Fruit fly (Drosophila melanogaster) whole organism, embryonic: ENCODE data around the gene numb.

Source experiments
- ATbp ChIP-seq: fragments of 200-800 bp; sonication (Bioruptor generic); optimal IDR thresholded peaks from 2 replicates; lab custom pipeline; 2017; ENCODE audit warnings: missing biosample characterization, mild to moderate bottlenecking, missing genetic modification characterization, missing genetic modification reagents
- Bgb ChIP-seq: fragments of 200-800 bp; sonication (Bioruptor generic); IDR thresholded peaks from 2 replicates; pipeline ENCODE4 v1.3.6; 2022; ENCODE audit warnings: missing biosample characterization, missing genetic modification characterization; ENCODE audit not compliant: partially characterized antibody
- CG10321 ChIP-seq: fragments of 200-800 bp; sonication (Bioruptor generic); IDR thresholded peaks from 2 replicates; pipeline ENCODE4 v1.3.6; 2022; ENCODE audit warnings: missing biosample characterization, missing genetic modification characterization
- CG10366 ChIP-seq: fragments of 200-800 bp; sonication (Bioruptor generic); IDR thresholded peaks from 2 replicates; pipeline ENCODE4 v1.3.6; 2022; ENCODE audit warnings: missing biosample characterization, missing genetic modification characterization
- CG10654 ChIP-seq: fragments of 200-800 bp; sonication (Bioruptor generic); optimal IDR thresholded peaks from 2 replicates; lab custom pipeline; 2016; ENCODE audit warnings: missing biosample characterization, missing genetic modification characterization
- CG11247 ChIP-seq: fragments of 200-800 bp; sonication (Bioruptor generic); IDR thresholded peaks from 2 replicates; pipeline ENCODE4 v1.3.6; 2022; ENCODE audit warnings: missing biosample characterization, missing genetic modification characterization
- CG12104 ChIP-seq: fragments of 200-800 bp; sonication (Bioruptor generic); optimal IDR thresholded peaks from 3 replicates; lab custom pipeline; 2016; ENCODE audit warnings: missing biosample characterization, missing genetic modification characterization
- CG15479 ChIP-seq: fragments of 200-800 bp; sonication (Bioruptor generic); optimal IDR thresholded peaks from 3 replicates; lab custom pipeline; 2019; ENCODE audit warnings: missing biosample characterization, mild to moderate bottlenecking, missing genetic modification characterization, moderate library complexity
- CG16813 ChIP-seq: fragments of 200-800 bp; sonication (Bioruptor generic); IDR thresholded peaks from 3 replicates; pipeline ENCODE4 v1.3.6; 2022; ENCODE audit warnings: missing biosample characterization, missing genetic modification characterization; ENCODE audit not compliant: partially characterized antibody
- CG17186 ChIP-seq: fragments of 200-800 bp; sonication (Bioruptor generic); optimal IDR thresholded peaks from 3 replicates; lab custom pipeline; 2017; ENCODE audit warnings: missing biosample characterization, missing genetic modification reagents, missing genetic modification characterization
- CG18476 ChIP-seq: fragments of 200-800 bp; sonication (Bioruptor generic); optimal IDR thresholded peaks from 2 replicates; lab custom pipeline; 2016; ENCODE audit warnings: missing biosample characterization, mild to moderate bottlenecking, missing genetic modification characterization
- CG18599 ChIP-seq: fragments of 200-800 bp; sonication (Bioruptor generic); optimal IDR thresholded peaks from 3 replicates; lab custom pipeline; 2017; ENCODE audit warnings: missing biosample characterization, missing genetic modification characterization, mild to moderate bottlenecking, moderate library complexity, missing genetic modification reagents
- CG18764 ChIP-seq: fragments of 200-800 bp; sonication (Bioruptor generic); optimal IDR thresholded peaks from 3 replicates; lab custom pipeline; 2016; ENCODE audit warnings: missing biosample characterization, missing genetic modification characterization
- CG2202 ChIP-seq: fragments of 200-800 bp; sonication (Bioruptor generic); optimal IDR thresholded peaks from 2 replicates; lab custom pipeline; 2018; ENCODE audit warnings: missing biosample characterization, mild to moderate bottlenecking, missing genetic modification characterization
- CG3407 ChIP-seq: fragments of 200-800 bp; sonication (Bioruptor generic); optimal IDR thresholded peaks from 2 replicates; lab custom pipeline; 2018; ENCODE audit warnings: missing biosample characterization, mild to moderate bottlenecking, missing genetic modification characterization
- CG34422 ChIP-seq: fragments of 200-800 bp; sonication (Bioruptor generic); IDR thresholded peaks from 3 replicates; pipeline ENCODE4 v1.3.6; 2022; ENCODE audit warnings: missing biosample characterization, missing genetic modification characterization
- CG4360 ChIP-seq: fragments of 200-800 bp; sonication (Bioruptor generic); IDR thresholded peaks from 2 replicates; pipeline ENCODE4 v1.3.6; 2022; ENCODE audit warnings: missing biosample characterization, missing genetic modification characterization
- CG4730 ChIP-seq: fragments of 200-800 bp; sonication (Bioruptor generic); IDR thresholded peaks from 2 replicates; pipeline ENCODE4 v1.3.6; 2022; ENCODE audit warnings: missing biosample characterization, missing genetic modification characterization
- CG6175 ChIP-seq: fragments of 200-800 bp; sonication (Bioruptor generic); IDR thresholded peaks from 3 replicates; pipeline ENCODE4 v1.3.6; 2022; ENCODE audit warnings: missing biosample characterization, missing genetic modification characterization
- CG6854 ChIP-seq: fragments of 200-800 bp; sonication (Bioruptor generic); optimal IDR thresholded peaks from 3 replicates; lab custom pipeline; 2017; ENCODE audit warnings: missing biosample characterization, mild to moderate bottlenecking, missing genetic modification characterization
- CG7357 ChIP-seq: fragments of 200-800 bp; sonication (Bioruptor generic); IDR thresholded peaks from 3 replicates; pipeline ENCODE4 v1.3.6; 2022; ENCODE audit warnings: missing biosample characterization, missing genetic modification characterization
- CG8388 ChIP-seq: fragments of 200-800 bp; sonication (Bioruptor generic); optimal IDR thresholded peaks from 2 replicates; lab custom pipeline; 2019; ENCODE audit warnings: missing biosample characterization, mild to moderate bottlenecking, missing genetic modification characterization, moderate library complexity
- CG9727 ChIP-seq: fragments of 200-800 bp; sonication (Bioruptor generic); optimal IDR thresholded peaks from 3 replicates; lab custom pipeline; 2017; ENCODE audit warnings: missing biosample characterization, mild to moderate bottlenecking, missing genetic modification characterization
- Camta ChIP-seq: fragments of 200-800 bp; sonication (Bioruptor generic); optimal IDR thresholded peaks from 2 replicates; lab custom pipeline; 2016; ENCODE audit warnings: missing biosample characterization, missing genetic modification characterization
- Dip2 ChIP-seq: fragments of 200-800 bp; sonication (Bioruptor generic); IDR thresholded peaks from 2 replicates; pipeline ENCODE4 v1.3.6; 2022; ENCODE audit warnings: missing biosample characterization, missing genetic modification characterization
- Dref ChIP-seq: fragments of 200-800 bp; sonication (Bioruptor generic); IDR thresholded peaks from 2 replicates; pipeline ENCODE4 v1.3.6; 2022; ENCODE audit warnings: missing biosample characterization, missing genetic modification characterization
- HLH54F ChIP-seq: fragments of 200-800 bp; sonication (Bioruptor generic); optimal IDR thresholded peaks from 3 replicates; lab custom pipeline; 2016; ENCODE audit warnings: missing biosample characterization, missing genetic modification characterization
- Hey ChIP-seq: fragments of 200-800 bp; sonication (Bioruptor generic); optimal IDR thresholded peaks from 3 replicates; lab custom pipeline; 2018; ENCODE audit warnings: missing biosample characterization, mild to moderate bottlenecking, missing genetic modification characterization
- HmgZ ChIP-seq: fragments of 200-800 bp; sonication (Bioruptor generic); optimal IDR thresholded peaks from 2 replicates; lab custom pipeline; 2018; ENCODE audit warnings: missing biosample characterization, mild to moderate bottlenecking, missing genetic modification characterization
- MTF-1 ChIP-seq: fragments of 200-800 bp; sonication (Bioruptor generic); optimal IDR thresholded peaks from 2 replicates; lab custom pipeline; 2018; ENCODE audit warnings: missing biosample characterization, mild to moderate bottlenecking, missing genetic modification characterization, borderline replicate concordance
- Mrtf ChIP-seq: fragments of 200-800 bp; sonication (Bioruptor generic); IDR thresholded peaks from 3 replicates; pipeline ENCODE4 v1.3.6; 2022; ENCODE audit warnings: missing biosample characterization, missing genetic modification characterization
- Oli ChIP-seq: fragments of 200-800 bp; sonication (Bioruptor generic); optimal IDR thresholded peaks from 2 replicates; lab custom pipeline; 2018; ENCODE audit warnings: missing biosample characterization, mild to moderate bottlenecking, missing genetic modification characterization, moderate library complexity
- Scr ChIP-seq: fragments of 200-800 bp; sonication (Bioruptor generic); IDR thresholded peaks from 2 replicates; pipeline ENCODE4 v1.3.6; 2022; ENCODE audit warnings: missing biosample characterization, missing genetic modification characterization; ENCODE audit not compliant: partially characterized antibody
- Side ChIP-seq: fragments of 200-800 bp; sonication (Bioruptor generic); optimal IDR thresholded peaks from 2 replicates; lab custom pipeline; 2016; ENCODE audit warnings: missing biosample characterization, missing genetic modification characterization
- Taf1 ChIP-seq: fragments of 200-800 bp; sonication (Bioruptor generic); IDR thresholded peaks from 2 replicates; pipeline ENCODE4 v1.3.6; 2022; ENCODE audit warnings: missing biosample characterization, missing genetic modification characterization
- aop ChIP-seq: fragments of 200-800 bp; sonication (Bioruptor generic); IDR thresholded peaks from 2 replicates; pipeline ENCODE4 v1.3.6; 2022; ENCODE audit warnings: missing biosample characterization, missing genetic modification characterization
- dmrt11E ChIP-seq: fragments of 200-800 bp; sonication (Bioruptor generic); optimal IDR thresholded peaks from 3 replicates; lab custom pipeline; 2018; ENCODE audit warnings: missing biosample characterization, mild to moderate bottlenecking, missing genetic modification characterization, moderate library complexity
- gce ChIP-seq: fragments of 200-800 bp; sonication (Bioruptor generic); IDR thresholded peaks from 3 replicates; pipeline ENCODE4 v1.3.6; 2022; ENCODE audit warnings: missing biosample characterization, missing genetic modification characterization
- gsb-n ChIP-seq: fragments of 200-800 bp; sonication (Bioruptor generic); optimal IDR thresholded peaks from 3 replicates; lab custom pipeline; 2018; ENCODE audit warnings: missing biosample characterization, mild to moderate bottlenecking, missing genetic modification characterization
- gt ChIP-seq: fragments of 200-800 bp; sonication (Bioruptor generic); IDR thresholded peaks from 2 replicates; pipeline ENCODE4 v1.3.6; 2022; ENCODE audit warnings: missing biosample characterization, missing genetic modification characterization
- hth ChIP-seq: fragments of >200 bp; optimal IDR thresholded peaks from 2 replicates; lab custom pipeline; 2017; ENCODE audit warnings: inconsistent platforms
- inv ChIP-seq: fragments of 200-800 bp; sonication (Bioruptor generic); IDR thresholded peaks from 2 replicates; pipeline ENCODE4 v1.3.6; 2022; ENCODE audit warnings: missing biosample characterization, missing genetic modification characterization; ENCODE audit not compliant: partially characterized antibody
- jigr1 ChIP-seq: fragments of 200-800 bp; sonication (Bioruptor generic); IDR thresholded peaks from 3 replicates; pipeline ENCODE4 v1.3.6; 2022; ENCODE audit warnings: missing biosample characterization, missing genetic modification characterization
- nerfin-1 ChIP-seq: fragments of 200-800 bp; sonication (Bioruptor generic); optimal IDR thresholded peaks from 3 replicates; lab custom pipeline; 2019; ENCODE audit warnings: missing biosample characterization, mild to moderate bottlenecking, missing genetic modification characterization, moderate library complexity
- p53 ChIP-seq: fragments of 200-800 bp; sonication (Bioruptor generic); optimal IDR thresholded peaks from 2 replicates; lab custom pipeline; 2016; ENCODE audit warnings: missing biosample characterization, missing genetic modification characterization
- run ChIP-seq: fragments of 200-800 bp; sonication (Bioruptor generic); optimal IDR thresholded peaks from 3 replicates; lab custom pipeline; 2018; ENCODE audit warnings: missing biosample characterization, mild to moderate bottlenecking, missing genetic modification characterization
- sima ChIP-seq: fragments of 200-800 bp; sonication (Bioruptor generic); optimal IDR thresholded peaks from 2 replicates; lab custom pipeline; 2016; ENCODE audit warnings: missing biosample characterization, missing genetic modification characterization
- sob ChIP-seq: fragments of 200-800 bp; sonication (Bioruptor generic); IDR thresholded peaks from 2 replicates; pipeline ENCODE4 v1.3.6; 2022; ENCODE audit warnings: missing biosample characterization, missing genetic modification characterization
- trem ChIP-seq: fragments of 200-800 bp; optimal IDR thresholded peaks from 3 replicates; lab custom pipeline; 2019; ENCODE audit warnings: missing biosample characterization, mild to moderate bottlenecking, missing genetic modification characterization, moderate library complexity
- wdn ChIP-seq: fragments of 200-800 bp; sonication (Bioruptor generic); IDR thresholded peaks from 2 replicates; pipeline ENCODE4 v1.3.6; 2022; ENCODE audit warnings: missing biosample characterization, missing genetic modification characterization

numb gene

dm6 chr2L:9493375-9494263, 56.4 kb downstream of the numb start (continued):
- TF ChIP-seq CG6175 (GFP tag; lab: Robert Waterston, UW) (no peak), jigr1 (no peak), CG34422 (GFP tag; lab: Robert Waterston, UW) (0 out of 3 replicates have a peak, but pooled peaks have one; percentile 33), CG4360 (peak; percentile 91), Dip2 (GFP tag; lab: Robert Waterston, UW) (no peak), CG11247 (GFP tag; lab: Robert Waterston, UW) (peak; percentile 36; the same call in 1 of the 2 replicates), CG10321 (GFP tag; lab: Robert Waterston, UW) (no peak), MTF-1 (no peak), CG18476 (GFP tag; lab: Kevin White, UChicago) (peak; percentile 21), ATbp (GFP tag; lab: Kevin White, UChicago) (no peak), sob (GFP tag; lab: Robert Waterston, UW) (peak; percentile 60), CG7357 (GFP tag; lab: Robert Waterston, UW) (peak; percentile 51; the same call in 2 of the 3 replicates), CG18599 (GFP tag; lab: Kevin White, UChicago) (peak; percentile 62), aop (GFP tag; lab: Robert Waterston, UW) (no peak), Camta (GFP tag; lab: Kevin White, UChicago) (no peak), Bgb (no peak), CG4730 (GFP tag; lab: Robert Waterston, UW) (no peak), CG3407 (GFP tag; lab: Kevin White, UChicago) (no peak), CG10366 (GFP tag; lab: Robert Waterston, UW) (peak; percentile 49; the same call in 1 of the 2 replicates), Dref (GFP tag; lab: Robert Waterston, UW) (no peak), CG18764 (no peak), Side (GFP tag; lab: Kevin White, UChicago) (no peak), CG10654 (GFP tag; lab: Kevin White, UChicago) (no peak), CG17186 (GFP tag; lab: Kevin White, UChicago) (no peak), CG15479 (GFP tag; lab: Kevin White, UChicago) (no peak), HLH54F (GFP tag; lab: Kevin White, UChicago) (no peak), gt (GFP tag; lab: Robert Waterston, UW) (no peak), CG9727 (GFP tag; lab: Kevin White, UChicago) (peak; percentile 17), inv (GFP tag; lab: Robert Waterston, UW) (no peak), gsb-n (tag; lab: Kevin White, UChicago) (no peak), gce (GFP tag; lab: Robert Waterston, UW) (no peak), Oli (tag; lab: Kevin White, UChicago) (peak; percentile 22), wdn (GFP tag; lab: Robert Waterston, UW) (no peak), Mrtf (GFP tag; lab: Robert Waterston, UW) (no peak), CG6854 (peak; percentile 42), hth (lab: Kevin White, UChicago) (no peak), dmrt11E (tag; lab: Kevin White, UChicago) (no peak), sima (no peak), nerfin-1 (peak; percentile 37), HmgZ (tag; lab: Kevin White, UChicago) (no peak), CG12104 (GFP tag; lab: Kevin White, UChicago) (no peak), run (no peak), CG16813 (GFP tag; lab: Robert Waterston, UW) (no peak), trem (tag; lab: Kevin White, UChicago) (no peak), CG2202 (tag; lab: Kevin White, UChicago) (no peak), Taf1 (no peak), p53 (GFP tag; lab: Kevin White, UChicago) (no peak), Hey (tag; lab: Kevin White, UChicago) (no peak), Scr (GFP tag; lab: Robert Waterston, UW) (no peak), CG8388 (no peak)
